Worm (Caenorhabditis elegans) whole organism, L4/young adult: ENCODE data around the gene Y44A6D.3.

Source experiments
- dao-5 ChIP-seq: sonication (generic microtip); optimal IDR thresholded peaks from 2 replicates; lab custom pipeline; 2016; ENCODE audit warnings: missing genotype, missing genetic modification characterization, moderate library complexity, missing compliant biosample characterization
- him-1 ChIP-seq: sonication (generic microtip); optimal IDR thresholded peaks from 2 replicates; lab custom pipeline; 2016; ENCODE audit warnings: missing genotype, missing genetic modification reagents, missing genetic modification characterization, missing compliant biosample characterization

DNA sequence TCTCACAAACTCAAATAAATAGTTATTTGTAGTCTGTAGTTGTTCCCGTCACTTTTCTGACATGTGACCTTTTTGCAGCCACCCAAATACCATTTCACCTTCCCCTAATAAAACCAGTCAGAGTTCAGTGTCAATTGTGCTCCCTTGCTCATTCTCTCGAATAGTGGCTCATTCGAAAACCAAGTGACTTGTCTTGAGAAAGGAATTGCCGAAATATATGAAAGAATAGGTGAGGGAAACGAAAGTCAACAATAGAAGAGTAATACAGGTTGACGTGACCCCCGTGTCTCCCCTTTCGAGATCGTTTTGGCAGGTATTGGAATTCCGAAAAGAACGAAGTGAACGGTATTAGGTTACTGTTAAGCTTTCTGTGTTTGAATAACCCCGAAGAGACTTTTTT, 29.0 kb downstream of the Y44A6D.3 start:
- TF ChIP-seq dao-5 (tag; lab: Kevin White, UChicago): no peak
- no peak for TF ChIP-seq him-1 (tag; lab: Kevin White, UChicago)
